Worm (Caenorhabditis elegans): Measurements from ENCODE around the gene sdz-1.

DNA sequence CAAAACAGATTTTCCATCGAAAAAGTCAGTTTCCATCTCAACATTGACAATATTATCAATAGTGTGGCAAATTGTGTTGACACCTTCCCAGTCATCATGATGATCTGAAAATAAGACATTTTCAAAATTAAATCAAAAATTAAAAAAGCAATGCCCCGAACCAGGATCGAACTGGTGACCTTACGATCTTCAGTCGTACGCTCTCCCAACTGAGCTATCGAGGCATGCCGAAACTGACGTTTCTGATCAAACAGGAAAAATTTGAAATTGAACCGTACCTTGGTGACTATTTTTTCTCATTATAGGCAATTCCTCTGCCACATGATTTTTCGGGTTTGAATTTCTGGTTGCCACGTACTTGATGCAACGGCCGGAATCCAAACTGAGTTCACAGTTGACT lies 46.7 kb downstream of the sdz-1 start:
- TF ChIP-seq aha-1 (tag; optimal IDR thresholded peaks at IDR 0.05) (no peak), nhr-77 (tag; optimal IDR thresholded peaks at IDR 0.05) (no peak), blmp-1 (tag; optimal IDR thresholded peaks at IDR 0.05) (no peak)
